Worm (Caenorhabditis elegans): ENCODE measurements around the gene Y110A2AL.9.

DNA sequence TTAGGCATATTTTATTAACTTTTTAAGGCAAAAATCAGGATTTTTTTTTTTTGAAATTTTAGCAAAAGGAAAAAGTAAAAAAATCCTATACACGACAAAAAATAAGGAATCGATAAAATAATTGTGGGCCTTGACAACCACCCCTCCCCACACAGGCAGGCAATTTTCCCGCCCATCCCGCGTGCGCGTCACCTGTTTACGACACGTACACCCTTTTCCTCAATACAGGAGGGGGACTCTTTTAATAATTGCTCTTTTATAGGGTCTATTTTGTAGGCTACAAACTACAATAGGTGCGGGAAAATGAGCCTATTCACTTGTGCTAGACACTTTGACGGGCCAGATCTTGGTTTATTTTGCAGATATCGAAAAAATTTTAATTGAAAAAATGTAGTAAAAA is 33.9 kb downstream of the Y110A2AL.9 start:
- TF ChIP-seq ztf-18 (tag; optimal IDR thresholded peaks at IDR 0.05) (no peak), ztf-28 (GFP tag; IDR thresholded peaks at IDR 0.05) (no peak), pha-4 (tag; optimal IDR thresholded peaks at IDR 0.05) (no peak), nfya-2 (GFP tag; IDR thresholded peaks at IDR 0.05) (no peak), zfh-2 (GFP tag; conservative IDR thresholded peaks at IDR 0.05) (no peak), F49E8.2 (tag; optimal IDR thresholded peaks at IDR 0.05; ENCODE audit: insufficient read depth) (no peak), rpc-1 (optimal IDR thresholded peaks at IDR 0.05) (no peak), rpc-1 (tag; optimal IDR thresholded peaks at IDR 0.05) (no peak), nhr-90 (tag; optimal IDR thresholded peaks at IDR 0.05) (no peak)
